Fruit fly (Drosophila melanogaster): ENCODE measurements around the gene Rpt4.

DNA sequence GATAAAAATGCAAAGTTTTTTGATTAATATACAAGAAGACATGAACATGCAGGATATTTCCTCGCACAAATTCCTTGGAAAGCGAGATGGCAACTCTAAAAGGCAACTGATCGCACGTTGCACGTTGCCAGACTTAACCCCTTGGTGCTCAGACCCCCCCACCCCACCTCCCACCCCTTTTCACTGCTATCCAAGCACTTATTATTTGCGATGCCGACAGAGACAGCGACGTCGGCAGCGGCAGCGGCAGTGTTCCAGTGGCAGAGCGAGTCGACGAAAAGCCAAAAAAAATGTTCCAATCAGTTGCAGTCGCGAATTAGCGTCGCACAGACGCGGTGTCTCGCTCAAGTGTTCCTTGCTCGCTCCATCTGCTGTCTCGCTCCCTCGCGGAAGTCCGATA lies 12.6 kb upstream of the Rpt4 start, which contains the start of gene CG3823:
- TF ChIP-seq psq (optimal IDR thresholded peaks at IDR 0.05) (no peak), ttk (optimal IDR thresholded peaks at IDR 0.05) (no peak), h (optimal IDR thresholded peaks at IDR 0.05) (no peak), insv (optimal IDR thresholded peaks at IDR 0.05) (no peak), Sin3A (optimal IDR thresholded peaks at IDR 0.05) (no peak), Myc (optimal IDR thresholded peaks at IDR 0.05) (no peak)

Data from Kc167 (cell line).